Fruit fly (Drosophila melanogaster): ENCODE data around the gene mRpL45.

The mRpL45 gene

dm6 chr3R:22639239-22639858 is 21.1 kb downstream of the mRpL45 start, which contains the start of the genes loco and wake (continued):
- TF ChIP-seq repo (GFP tag; optimal IDR thresholded peaks at IDR 0.05): peak; percentile 14
- TF ChIP-seq pita (GFP tag; optimal IDR thresholded peaks at IDR 0.05): no peak
- no peak for TF ChIP-seq sima (GFP tag; optimal IDR thresholded peaks at IDR 0.05)
- TF ChIP-seq CG16815 (GFP tag; optimal IDR thresholded peaks at IDR 0.05): no peak
- peak; percentile 7 for TF ChIP-seq CG2678 (tag; optimal IDR thresholded peaks at IDR 0.05)
- TF ChIP-seq trh (GFP tag; optimal IDR thresholded peaks at IDR 0.05): no peak
- TF ChIP-seq CG17829 (tag; optimal IDR thresholded peaks at IDR 0.05): peak; percentile 33
- TF ChIP-seq lbe (GFP tag; optimal IDR thresholded peaks at IDR 0.05): no peak
- no peak for TF ChIP-seq wek (GFP tag; optimal IDR thresholded peaks at IDR 0.05)
- no peak for TF ChIP-seq D19A (tag; optimal IDR thresholded peaks at IDR 0.05)
- TF ChIP-seq CG14860 (GFP tag; IDR thresholded peaks at IDR 0.05; ENCODE audit: partially characterized antibody): peak; percentile 88
- no peak for TF ChIP-seq crol (GFP tag; IDR thresholded peaks at IDR 0.05)
- no peak for TF ChIP-seq her (GFP tag; optimal IDR thresholded peaks at IDR 0.05)
- no peak for TF ChIP-seq dpn (GFP tag; optimal IDR thresholded peaks at IDR 0.05)
- peak; percentile 100 for TF ChIP-seq Myb (GFP tag; optimal IDR thresholded peaks at IDR 0.05)
- no peak for TF ChIP-seq ttk (GFP tag; IDR thresholded peaks at IDR 0.05)
- TF ChIP-seq D19B (GFP tag; optimal IDR thresholded peaks at IDR 0.05): no peak
- TF ChIP-seq Ravus (GFP tag; IDR thresholded peaks at IDR 0.05): no peak
- peak; percentile 11 for TF ChIP-seq HLH54F (GFP tag; optimal IDR thresholded peaks at IDR 0.05)
- TF ChIP-seq CG9609 (GFP tag; optimal IDR thresholded peaks at IDR 0.05): no peak
- no peak for TF ChIP-seq fd96Cb (tag; optimal IDR thresholded peaks at IDR 0.05)
- peak; percentile 42 for TF ChIP-seq MBD-R2 (GFP tag; IDR thresholded peaks at IDR 0.05)
- TF ChIP-seq CG6272 (GFP tag; IDR thresholded peaks at IDR 0.05): 0 out of 2 replicates have a peak, but pooled peaks have one; percentile 4
- TF ChIP-seq nerfin-1 (tag; optimal IDR thresholded peaks at IDR 0.05): no peak
- peak; percentile 88 for TF ChIP-seq CG3847 (GFP tag; IDR thresholded peaks at IDR 0.05)
- no peak for TF ChIP-seq psq (GFP tag; optimal IDR thresholded peaks at IDR 0.05)
- TF ChIP-seq Nf-YC (tag; optimal IDR thresholded peaks at IDR 0.05): peak; percentile 20
- TF ChIP-seq zfh1 (GFP tag; IDR thresholded peaks at IDR 0.05): no peak
- TF ChIP-seq amos (GFP tag; IDR thresholded peaks at IDR 0.05; ENCODE audit: partially characterized antibody): peak; percentile 88
- TF ChIP-seq CG4820 (GFP tag; optimal IDR thresholded peaks at IDR 0.05): no peak
- TF ChIP-seq CG12659 (GFP tag; optimal IDR thresholded peaks at IDR 0.05): peak; percentile 52
- TF ChIP-seq CG12299 (tag; optimal IDR thresholded peaks at IDR 0.05): no peak
- no peak for TF ChIP-seq oc (tag; optimal IDR thresholded peaks at IDR 0.05)
- peak; percentile 96 for TF ChIP-seq Sry-δ (GFP tag; optimal IDR thresholded peaks at IDR 0.05)
- TF ChIP-seq mld (GFP tag; IDR thresholded peaks at IDR 0.05; ENCODE audit: partially characterized antibody): peak; percentile 84; the same call in 2 of the 3 replicates
- TF ChIP-seq Poxn (GFP tag; IDR thresholded peaks at IDR 0.05): no peak
- TF ChIP-seq tx (GFP tag; optimal IDR thresholded peaks at IDR 0.05): peak; percentile 16
- TF ChIP-seq Trl (optimal IDR thresholded peaks at IDR 0.05): peak in 1 of 2 experiments; percentile 9
- TF ChIP-seq Trl (GFP tag; optimal IDR thresholded peaks at IDR 0.05): no peak
- TF ChIP-seq CG10462 (GFP tag; optimal IDR thresholded peaks at IDR 0.05): no peak
- TF ChIP-seq CG9215 (GFP tag; IDR thresholded peaks at IDR 0.05): no peak
- TF ChIP-seq CG10565 (GFP tag; optimal IDR thresholded peaks at IDR 0.05): no peak
- peak; percentile 22 for TF ChIP-seq Deaf1 (tag; optimal IDR thresholded peaks at IDR 0.05)
- no peak for TF ChIP-seq CG12104 (GFP tag; optimal IDR thresholded peaks at IDR 0.05)
- TF ChIP-seq CG42726 (GFP tag; IDR thresholded peaks at IDR 0.05; ENCODE audit: partially characterized antibody): no peak; the same call in none of the 2 replicates
- no peak for TF ChIP-seq yki (optimal IDR thresholded peaks at IDR 0.05)
- no peak for TF ChIP-seq gem (tag; optimal IDR thresholded peaks at IDR 0.05)
- TF ChIP-seq sens (GFP tag): peak; percentile 17
- TF ChIP-seq CG17359 (tag; optimal IDR thresholded peaks at IDR 0.05): no peak
- peak; percentile 95 for TF ChIP-seq unc-4 (GFP tag; IDR thresholded peaks at IDR 0.05; ENCODE audit: partially characterized antibody)
- no peak for TF ChIP-seq nom (GFP tag; optimal IDR thresholded peaks at IDR 0.05)
